Worm (Caenorhabditis elegans) whole organism, early embryonic: ENCODE results near the gene W03B1.5.

Experiments
- F13C5.2 ChIP-seq: sonication (generic microtip); optimal IDR thresholded peaks from 2 replicates; lab custom pipeline; 2017; ENCODE audit warnings: mild to moderate bottlenecking, missing genetic modification characterization, inconsistent platforms, missing compliant biosample characterization
- ceh-13 ChIP-seq: fragments of 200-800 bp; sonication (Bioruptor generic); optimal IDR thresholded peaks from 2 replicates; lab custom pipeline; 2018; ENCODE audit warnings: mild to moderate bottlenecking, missing genetic modification characterization, missing compliant biosample characterization
- pes-1 ChIP-seq: fragments of 200-800 bp; sonication (Bioruptor generic); IDR thresholded peaks from 2 replicates; pipeline ENCODE4 v1.3.6; 2022; ENCODE audit warnings: missing genetic modification reagents, missing genetic modification characterization, missing compliant biosample characterization
- scrt-1 ChIP-seq: fragments of 200-800 bp; sonication (Bioruptor generic); IDR thresholded peaks from 2 replicates; pipeline ENCODE4 v1.3.6; 2022; ENCODE audit warnings: missing genetic modification characterization, missing compliant biosample characterization
- sea-1 ChIP-seq: fragments of 200-800 bp; sonication (Bioruptor generic); conservative IDR thresholded peaks from 2 replicates; pipeline ENCODE4 v1.3.6; 2022; ENCODE audit warnings: missing genetic modification characterization, missing compliant biosample characterization
- tbx-11 ChIP-seq: fragments of 200-800 bp; sonication (Bioruptor generic); IDR thresholded peaks from 2 replicates; pipeline ENCODE4 v1.3.6; 2022; ENCODE audit warnings: missing genetic modification characterization, missing compliant biosample characterization
- tra-4 ChIP-seq: sonication (generic microtip); optimal IDR thresholded peaks from 2 replicates; lab custom pipeline; 2017; ENCODE audit warnings: missing genetic modification characterization, missing compliant biosample characterization

ce11 chrIV:4369116-4369515, 20.9 kb downstream of the W03B1.5 start:
- TF ChIP-seq sea-1 (GFP tag; lab: Robert Waterston, UW) (no peak), tra-4 (tag; lab: Kevin White, UChicago) (no peak), F13C5.2 (tag; lab: Kevin White, UChicago) (no peak), pes-1 (no peak), scrt-1 (GFP tag; lab: Robert Waterston, UW) (no peak), ceh-13 (no peak), tbx-11 (GFP tag; lab: Robert Waterston, UW) (no peak)
